Fruit fly (Drosophila melanogaster): ENCODE measurements around the gene mRRF2.

mRRF2 gene

dm6 chr3R:22613448-22613847 is at the start of gene mRRF2, which contains the start of gene CG31156:
TSS of gene mRRF2 (plus strand) at chr3R:22613686.
TSS of gene CG31156 (minus strand) at chr3R:22613656.
- no peak for TF ChIP-seq CG8301 (tag; optimal IDR thresholded peaks at IDR 0.05)
- TF ChIP-seq Ets98B (GFP tag; IDR thresholded peaks at IDR 0.05) = no peak
- no peak for TF ChIP-seq CG8159 (tag; optimal IDR thresholded peaks at IDR 0.05)
- TF ChIP-seq CG10348 (GFP tag; IDR thresholded peaks at IDR 0.05) = no peak
- no peak for TF ChIP-seq D1 (tag; optimal IDR thresholded peaks at IDR 0.05)
- no peak for TF ChIP-seq CG32121 (GFP tag; IDR thresholded peaks at IDR 0.05)
- no peak for TF ChIP-seq CG9948 (tag; optimal IDR thresholded peaks at IDR 0.05)
- TF ChIP-seq rn (GFP tag; IDR thresholded peaks at IDR 0.05) = no peak
- no peak for TF ChIP-seq CG17806 (tag; optimal IDR thresholded peaks at IDR 0.05)
- TF ChIP-seq Snoo (tag; optimal IDR thresholded peaks at IDR 0.05) = no peak
- no peak for TF ChIP-seq EcR (GFP tag; optimal IDR thresholded peaks at IDR 0.05)
- TF ChIP-seq CG4496 (GFP tag; IDR thresholded peaks at IDR 0.05) = no peak

dm6 chr3R:22564076-22564475 is 49.4 kb upstream of the mRRF2 start:
- TF ChIP-seq CG8301 (tag; optimal IDR thresholded peaks at IDR 0.05) = no peak
- TF ChIP-seq fd96Ca (GFP tag; IDR thresholded peaks at IDR 0.05) = no peak

dm6 chr3R:22564707-22565106 is 48.8 kb upstream of the mRRF2 start:
- TF ChIP-seq rn (GFP tag; IDR thresholded peaks at IDR 0.05) (no peak), CG8159 (tag; optimal IDR thresholded peaks at IDR 0.05) (no peak), CG9948 (tag; optimal IDR thresholded peaks at IDR 0.05) (no peak), CG15710 (tag; optimal IDR thresholded peaks at IDR 0.05) (no peak), fd96Ca (GFP tag; IDR thresholded peaks at IDR 0.05) (no peak), gl (tag; optimal IDR thresholded peaks at IDR 0.05) (no peak), Snoo (tag; optimal IDR thresholded peaks at IDR 0.05) (no peak), D1 (tag; optimal IDR thresholded peaks at IDR 0.05) (peak; percentile 24), CG13204 (GFP tag; optimal IDR thresholded peaks at IDR 0.05) (no peak)

- no peak for TF ChIP-seq gl (tag; optimal IDR thresholded peaks at IDR 0.05)
- no peak for TF ChIP-seq Snoo (tag; optimal IDR thresholded peaks at IDR 0.05)
- no peak for TF ChIP-seq EcR (GFP tag; optimal IDR thresholded peaks at IDR 0.05)
- no peak for TF ChIP-seq CG12605 (GFP tag; IDR thresholded peaks at IDR 0.05)
- no peak for TF ChIP-seq D1 (tag; optimal IDR thresholded peaks at IDR 0.05)
Measured at dm6 chr3R:22565732-22566131, 47.8 kb upstream of the mRRF2 start.

dm6 chr3R:22568508-22568907 is 45.0 kb upstream of the mRRF2 start:
- TF ChIP-seq rn (GFP tag; IDR thresholded peaks at IDR 0.05) (no peak), CG8301 (tag; optimal IDR thresholded peaks at IDR 0.05) (no peak), CG8159 (tag; optimal IDR thresholded peaks at IDR 0.05) (no peak), EcR (GFP tag; optimal IDR thresholded peaks at IDR 0.05) (no peak), CG12605 (GFP tag; IDR thresholded peaks at IDR 0.05) (no peak), D1 (tag; optimal IDR thresholded peaks at IDR 0.05) (no peak), Pif1B (GFP tag; optimal IDR thresholded peaks at IDR 0.05) (no peak), Pif1A (GFP tag; optimal IDR thresholded peaks at IDR 0.05) (no peak), CG32121 (GFP tag; IDR thresholded peaks at IDR 0.05) (no peak), gl (tag; optimal IDR thresholded peaks at IDR 0.05) (no peak), CG34367 (tag; optimal IDR thresholded peaks at IDR 0.05) (no peak), fd96Ca (GFP tag; IDR thresholded peaks at IDR 0.05) (no peak), CG14655 (GFP tag; optimal IDR thresholded peaks at IDR 0.05) (no peak), CG13204 (GFP tag; optimal IDR thresholded peaks at IDR 0.05) (no peak), Snoo (tag; optimal IDR thresholded peaks at IDR 0.05) (no peak), Ets98B (GFP tag; IDR thresholded peaks at IDR 0.05) (no peak), CG9948 (tag; optimal IDR thresholded peaks at IDR 0.05) (no peak)

- TF ChIP-seq CG4496 (GFP tag; IDR thresholded peaks at IDR 0.05) = peak; percentile 34; the same call in 1 of the 3 replicates
- TF ChIP-seq CG8301 (tag; optimal IDR thresholded peaks at IDR 0.05) = no peak
- no peak for TF ChIP-seq gl (tag; optimal IDR thresholded peaks at IDR 0.05)
Measured at dm6 chr3R:22569888-22570287, 43.6 kb upstream of the mRRF2 start, which contains the start of gene CG33110. TSS of gene CG33110 (plus strand) at chr3R:22570188.

dm6 chr3R:22573590-22573989 is 39.9 kb upstream of the mRRF2 start:
- TF ChIP-seq CG34367 (tag; optimal IDR thresholded peaks at IDR 0.05) (no peak), CG12605 (GFP tag; IDR thresholded peaks at IDR 0.05) (no peak), CG8159 (tag; optimal IDR thresholded peaks at IDR 0.05) (no peak), CG4496 (GFP tag; IDR thresholded peaks at IDR 0.05) (no peak), CG8301 (tag; optimal IDR thresholded peaks at IDR 0.05) (no peak), CG32121 (GFP tag; IDR thresholded peaks at IDR 0.05) (no peak), CG15710 (tag; optimal IDR thresholded peaks at IDR 0.05) (no peak), CG9948 (tag; optimal IDR thresholded peaks at IDR 0.05) (no peak), Snoo (tag; optimal IDR thresholded peaks at IDR 0.05) (no peak), fd96Ca (GFP tag; IDR thresholded peaks at IDR 0.05) (no peak), CG13204 (GFP tag; optimal IDR thresholded peaks at IDR 0.05) (no peak), CG10348 (GFP tag; IDR thresholded peaks at IDR 0.05) (no peak), gl (tag; optimal IDR thresholded peaks at IDR 0.05) (no peak), CG14655 (GFP tag; optimal IDR thresholded peaks at IDR 0.05) (no peak)

All from whole organism, pupa.